Worm (Caenorhabditis elegans): ENCODE data around the gene C27A7.8.

DNA sequence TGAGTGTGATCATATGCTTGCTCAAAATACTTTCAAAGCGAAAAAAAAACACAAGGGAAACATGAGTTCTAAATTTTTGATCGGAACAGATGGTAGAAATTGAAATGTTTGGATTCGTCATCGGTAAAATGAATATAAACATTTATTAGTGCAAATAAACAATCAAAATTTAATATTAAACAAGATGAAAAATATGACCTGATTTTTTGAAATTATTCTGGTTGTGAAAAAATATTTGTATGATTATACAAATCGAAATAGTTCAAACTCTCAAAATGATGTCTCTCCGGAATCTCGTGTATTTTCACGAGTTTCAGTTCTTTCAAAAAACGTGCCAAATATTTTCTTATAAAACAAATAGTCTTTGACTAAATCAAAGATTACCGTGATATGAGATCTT lies 32.6 kb upstream of the C27A7.8 start, which contains the start of gene C13C4.7:
- TF ChIP-seq him-1 (tag; optimal IDR thresholded peaks at IDR 0.05) (no peak), dao-5 (tag; optimal IDR thresholded peaks at IDR 0.05) (no peak)
